Worm (Caenorhabditis elegans) whole organism, L4 larva: Measurements from ENCODE around the gene F18A11.5.

Experiments used
- F49E8.2 ChIP-seq: sonication (generic microtip); optimal IDR thresholded peaks from 2 replicates; lab custom pipeline; 2016; ENCODE audit warnings: missing compliant biosample characterization, mild to moderate bottlenecking, missing genetic modification characterization, borderline replicate concordance
- R02D3.7 ChIP-seq: fragments of 150-350 bp; sonication (generic microtip); optimal IDR thresholded peaks from 3 replicates; lab custom pipeline; 2014; ENCODE audit warnings: missing biosample characterization, missing genetic modification characterization
- T20F7.1 ChIP-seq: fragments of 200-800 bp; sonication (Bioruptor generic); optimal IDR thresholded peaks from 2 replicates; lab custom pipeline; 2018; ENCODE audit warnings: mild to moderate bottlenecking, missing genetic modification characterization, missing compliant biosample characterization
- T26A8.4 ChIP-seq: fragments of 200-800 bp; sonication (Bioruptor generic); IDR thresholded peaks from 2 replicates; pipeline ENCODE4 v1.3.6; 2022; ENCODE audit warnings: missing genetic modification characterization, missing compliant biosample characterization
- Y48G9A.11 ChIP-seq: fragments of 200-800 bp; sonication (Bioruptor generic); IDR thresholded peaks from 2 replicates; pipeline ENCODE4 v1.3.6; 2022; ENCODE audit warnings: missing genetic modification reagents, missing genetic modification characterization, missing compliant biosample characterization
- Y75B8A.6 ChIP-seq: fragments of 200-800 bp; sonication (Bioruptor generic); IDR thresholded peaks from 2 replicates; pipeline ENCODE4 v1.3.6; 2022; ENCODE audit warnings: missing genetic modification reagents, missing genetic modification characterization, missing compliant biosample characterization
- arid-1 ChIP-seq: fragments of 200-800 bp; sonication (Bioruptor generic); conservative IDR thresholded peaks from 2 replicates; pipeline ENCODE4 v1.3.6; 2022; ENCODE audit warnings: missing genetic modification reagents, missing genetic modification characterization, missing compliant biosample characterization
- ceh-20 ChIP-seq: fragments of 200-800 bp; sonication (Bioruptor generic); IDR thresholded peaks from 2 replicates; pipeline ENCODE4 v1.3.6; 2022; ENCODE audit warnings: missing genetic modification reagents, missing genetic modification characterization, missing compliant biosample characterization
- ceh-28 ChIP-seq: fragments of 150-350 bp; optimal IDR thresholded peaks from 2 replicates; lab custom pipeline; 2014; ENCODE audit warnings: missing biosample characterization, missing genetic modification reagents, missing genetic modification characterization
- ceh-62 ChIP-seq: sonication (generic microtip); optimal IDR thresholded peaks from 2 replicates; lab custom pipeline; 2017; ENCODE audit warnings: missing biosample characterization, missing genetic modification characterization
- ctbp-1 ChIP-seq: fragments of 200-800 bp; sonication (Bioruptor generic); IDR thresholded peaks from 2 replicates; pipeline ENCODE4 v1.3.6; 2022; ENCODE audit warnings: missing genetic modification reagents, missing genetic modification characterization, missing compliant biosample characterization
- daf-19 ChIP-seq: fragments of 200-800 bp; sonication (Bioruptor generic); conservative IDR thresholded peaks from 2 replicates; pipeline ENCODE4 v1.3.6; 2022; ENCODE audit warnings: missing genetic modification characterization, missing compliant biosample characterization
- daf-8 ChIP-seq: fragments of 200-800 bp; sonication (Bioruptor generic); IDR thresholded peaks from 2 replicates; pipeline ENCODE4 v1.3.6; 2022; ENCODE audit warnings: missing genetic modification characterization, missing compliant biosample characterization
- dmd-6 ChIP-seq: fragments of 200-800 bp; sonication (Bioruptor generic); IDR thresholded peaks from 2 replicates; pipeline ENCODE4 v1.3.6; 2022; ENCODE audit warnings: missing genetic modification reagents, missing genetic modification characterization, missing compliant biosample characterization
- duxl-1 ChIP-seq: sonication (generic microtip); optimal IDR thresholded peaks from 2 replicates; lab custom pipeline; 2016; ENCODE audit warnings: mild to moderate bottlenecking, missing genetic modification characterization, moderate library complexity, missing compliant biosample characterization; ENCODE audit not compliant: poor library complexity
- egl-27 ChIP-seq: sonication (generic microtip); optimal IDR thresholded peaks from 3 replicates; lab custom pipeline; 2017; ENCODE audit warnings: missing biosample characterization, missing genetic modification reagents, missing genetic modification characterization
- egl-43 ChIP-seq: fragments of 200-800 bp; sonication (Bioruptor generic); IDR thresholded peaks from 2 replicates; pipeline ENCODE4 v1.3.6; 2022; ENCODE audit warnings: missing genetic modification reagents, missing genetic modification characterization, missing compliant biosample characterization
- hlh-11 ChIP-seq: fragments of 200-800 bp; sonication (Bioruptor generic); optimal IDR thresholded peaks from 2 replicates; lab custom pipeline; 2018; ENCODE audit warnings: mild to moderate bottlenecking, missing genetic modification characterization, missing compliant biosample characterization
- hlh-30 ChIP-seq: sonication (generic microtip); optimal IDR thresholded peaks from 2 replicates; lab custom pipeline; 2017; ENCODE audit warnings: antibody characterized with exemption, mild to moderate bottlenecking, missing genetic modification characterization, missing compliant biosample characterization; ENCODE audit not compliant: insufficient read depth
- hmg-1.1 ChIP-seq: fragments of 200-800 bp; sonication (Bioruptor generic); IDR thresholded peaks from 2 replicates; pipeline ENCODE4 v1.3.6; 2022; ENCODE audit warnings: missing genetic modification reagents, missing genetic modification characterization, missing compliant biosample characterization
- lim-7 ChIP-seq: fragments of 200-800 bp; sonication (Bioruptor generic); IDR thresholded peaks from 2 replicates; pipeline ENCODE4 v1.3.6; 2022; ENCODE audit warnings: missing genetic modification characterization, missing compliant biosample characterization
- lin-29 ChIP-seq: fragments of 200-800 bp; sonication (Bioruptor generic); IDR thresholded peaks from 2 replicates; pipeline ENCODE4 v1.3.6; 2022; ENCODE audit warnings: missing genetic modification reagents, missing genetic modification characterization, missing compliant biosample characterization
- lin-39 ChIP-seq: fragments of 150-350 bp; optimal IDR thresholded peaks from 2 replicates; lab custom pipeline; 2014; ENCODE audit warnings: missing biosample characterization, missing genetic modification reagents, missing genetic modification characterization
- lsy-2 ChIP-seq, 2 experiments: fragments of 150-350 bp in 1 of 2; sonication (generic microtip) in 1 of 2; optimal IDR thresholded peaks; 2 replicates each; lab custom pipeline; 2014 to 2017; ENCODE audit warnings: missing biosample characterization in 2 of 2, missing genetic modification characterization in 2 of 2
- mdl-1 ChIP-seq, 2 experiments: fragments of 150-350 bp in 1 of 2; sonication (generic microtip) in 1 of 2; optimal IDR thresholded peaks; 2 replicates each; lab custom pipeline; 2014 to 2017; ENCODE audit warnings: missing biosample characterization in 2 of 2, missing genetic modification characterization in 2 of 2
- mep-1 ChIP-seq: fragments of 150-350 bp; sonication (generic microtip); optimal IDR thresholded peaks from 3 replicates; lab custom pipeline; 2014; ENCODE audit warnings: missing biosample characterization, missing genetic modification characterization
- mes-2 ChIP-seq: sonication (generic microtip); optimal IDR thresholded peaks from 2 replicates; lab custom pipeline; 2016; ENCODE audit warnings: missing genotype, mild to moderate bottlenecking, missing genetic modification characterization, missing compliant biosample characterization; ENCODE audit not compliant: poor library complexity, severe bottlenecking
- mxl-2 ChIP-seq: fragments of 200-800 bp; sonication (Bioruptor generic); conservative IDR thresholded peaks from 2 replicates; pipeline ENCODE4 v1.3.6; 2022; ENCODE audit warnings: missing genetic modification reagents, missing genetic modification characterization, missing compliant biosample characterization
- mxl-3 ChIP-seq: fragments of 200-800 bp; sonication (Bioruptor generic); optimal IDR thresholded peaks from 2 replicates; lab custom pipeline; 2018; ENCODE audit warnings: mild to moderate bottlenecking, missing genetic modification characterization, missing compliant biosample characterization
- nhr-10 ChIP-seq: fragments of 150-350 bp; optimal IDR thresholded peaks from 2 replicates; lab custom pipeline; 2014; ENCODE audit warnings: missing biosample characterization, missing genetic modification characterization
- nhr-111 ChIP-seq: fragments of 200-800 bp; sonication (Bioruptor generic); optimal IDR thresholded peaks from 2 replicates; lab custom pipeline; 2018; ENCODE audit warnings: mild to moderate bottlenecking, missing genetic modification characterization, missing compliant biosample characterization
- nhr-237 ChIP-seq: sonication (generic microtip); optimal IDR thresholded peaks from 2 replicates; lab custom pipeline; 2017; ENCODE audit warnings: missing biosample characterization, missing genetic modification characterization
- nhr-41 ChIP-seq: fragments of 200-800 bp; sonication (Bioruptor generic); IDR thresholded peaks from 2 replicates; pipeline ENCODE4 v1.3.6; 2022; ENCODE audit warnings: missing genetic modification reagents, missing genetic modification characterization, missing compliant biosample characterization
- rbr-2 ChIP-seq: sonication (generic microtip); optimal IDR thresholded peaks from 2 replicates; lab custom pipeline; 2016; ENCODE audit warnings: missing genotype, missing genetic modification characterization, missing compliant biosample characterization
- sdz-12 ChIP-seq: fragments of 200-800 bp; sonication (Bioruptor generic); optimal IDR thresholded peaks from 2 replicates; lab custom pipeline; 2018; ENCODE audit warnings: mild to moderate bottlenecking, missing genetic modification characterization, missing compliant biosample characterization
- set-16 ChIP-seq: fragments of 200-800 bp; sonication (Bioruptor generic); IDR thresholded peaks from 2 replicates; pipeline ENCODE4 v1.3.6; 2022; ENCODE audit warnings: missing genetic modification reagents, missing genetic modification characterization, missing compliant biosample characterization
- skn-1 ChIP-seq: fragments of 150-350 bp; optimal IDR thresholded peaks from 2 replicates; lab custom pipeline; 2014; ENCODE audit warnings: missing biosample characterization, missing genetic modification characterization
- snpc-4 ChIP-seq: fragments of 150-350 bp; optimal IDR thresholded peaks from 2 replicates; lab custom pipeline; 2014; ENCODE audit warnings: missing biosample characterization, missing genetic modification characterization
- spr-1 ChIP-seq: sonication (generic microtip); optimal IDR thresholded peaks from 2 replicates; lab custom pipeline; 2016; ENCODE audit warnings: mild to moderate bottlenecking, missing genetic modification characterization, missing compliant biosample characterization
- spr-3 ChIP-seq: fragments of 200-800 bp; sonication (Bioruptor generic); optimal IDR thresholded peaks from 2 replicates; lab custom pipeline; 2018; ENCODE audit warnings: mild to moderate bottlenecking, missing genetic modification characterization, missing compliant biosample characterization
- tag-97 ChIP-seq: fragments of 200-800 bp; sonication (Bioruptor generic); IDR thresholded peaks from 2 replicates; pipeline ENCODE4 v1.3.6; 2022; ENCODE audit warnings: missing genetic modification characterization, missing compliant biosample characterization
- tra-1 ChIP-seq: fragments of 200-800 bp; sonication (Bioruptor generic); IDR thresholded peaks from 2 replicates; pipeline ENCODE4 v1.3.6; 2022; ENCODE audit warnings: missing genetic modification reagents, missing genetic modification characterization, missing compliant biosample characterization
- unc-39 ChIP-seq: sonication (generic microtip); optimal IDR thresholded peaks from 2 replicates; lab custom pipeline; 2017; ENCODE audit warnings: missing biosample characterization, missing genetic modification characterization
- unc-62 ChIP-seq, 3 experiments: fragments of 150-350 bp in 1 of 3; sonication (generic microtip); optimal IDR thresholded peaks in 2 of 3; peaks in 1 of 3; 1 replicate in 1 of 3; 2 replicates in 2 of 3; lab custom pipeline; 2014 to 2017; ENCODE audit warnings: missing biosample characterization in 3 of 3, missing genetic modification characterization in 3 of 3, missing genetic modification reagents in 3 of 3, missing genotype in 1 of 3
- zfp-2 ChIP-seq: sonication (generic microtip); optimal IDR thresholded peaks from 2 replicates; lab custom pipeline; 2016; ENCODE audit warnings: mild to moderate bottlenecking, missing genetic modification characterization, missing compliant biosample characterization
- zip-11 ChIP-seq: fragments of 200-800 bp; sonication (Bioruptor generic); IDR thresholded peaks from 2 replicates; pipeline ENCODE4 v1.3.6; 2022; ENCODE audit warnings: missing genetic modification characterization, missing compliant biosample characterization
- ztf-11 ChIP-seq: fragments of 150-350 bp; optimal IDR thresholded peaks from 2 replicates; lab custom pipeline; 2014; ENCODE audit warnings: missing biosample characterization, missing genetic modification characterization

Gene F18A11.5

DNA sequence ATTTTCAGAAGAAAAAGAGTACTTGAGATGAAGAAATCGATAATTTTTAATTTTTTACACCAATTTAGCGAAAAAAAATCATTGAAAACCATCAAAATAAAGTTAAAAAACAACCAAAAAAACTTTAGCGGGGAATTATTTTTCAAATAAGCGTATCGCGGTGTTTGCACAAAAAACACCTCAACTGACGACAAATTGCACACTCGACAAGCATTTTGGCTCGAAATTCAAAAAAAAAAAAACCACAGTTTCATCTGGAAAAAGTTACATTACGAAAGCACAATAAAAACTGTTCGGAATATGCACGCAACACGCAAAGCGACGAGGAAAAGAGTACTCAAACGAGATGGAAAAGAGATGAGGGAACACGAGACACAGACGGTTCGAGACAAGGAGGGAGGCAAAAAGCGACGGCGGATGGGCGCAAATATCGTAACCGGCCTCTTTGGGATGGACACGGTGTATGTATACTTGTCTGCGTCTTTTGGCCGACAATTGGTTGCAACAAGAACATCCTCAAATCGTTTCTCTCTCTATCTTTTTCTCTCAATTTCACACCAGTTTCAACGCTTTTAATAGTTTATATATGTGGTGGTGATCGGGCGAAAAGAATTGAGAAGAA, 16.6 kb upstream of the F18A11.5 start (continued):
- TF ChIP-seq zip-11 = no peak
- TF ChIP-seq lin-29 (GFP tag; lab: Robert Waterston, UW) = no peak
- TF ChIP-seq tra-1 = no peak
- TF ChIP-seq mdl-1 (tag; optimal IDR thresholded peaks at IDR 0.05; lab: Kevin White, UChicago) = peak; percentile 39 to 64
- TF ChIP-seq spr-1 (tag; lab: Kevin White, UChicago) = no peak
- no peak for TF ChIP-seq ceh-20 (GFP tag; lab: Robert Waterston, UW)
- TF ChIP-seq F49E8.2 = no peak
- TF ChIP-seq egl-27 (tag; lab: Kevin White, UChicago) = no peak
- TF ChIP-seq daf-19 (GFP tag; lab: Robert Waterston, UW) = no peak
- TF ChIP-seq nhr-41 (GFP tag; lab: Robert Waterston, UW) = no peak
- no peak for TF ChIP-seq ctbp-1 (GFP tag; lab: Robert Waterston, UW)
- TF ChIP-seq lsy-2 (tag; optimal IDR thresholded peaks at IDR 0.05; lab: Kevin White, UChicago) = peak in 1 of 2 experiments; percentile 61
- peak; percentile 83 for TF ChIP-seq mxl-3 (GFP tag; lab: Kevin White, UChicago)
- TF ChIP-seq rbr-2 (tag; lab: Kevin White, UChicago) = peak; percentile 55
- TF ChIP-seq duxl-1 = no peak
- no peak for TF ChIP-seq ceh-28 (tag; lab: Kevin White, UChicago)
- TF ChIP-seq skn-1 (tag; lab: Kevin White, UChicago) = no peak
- no peak for TF ChIP-seq T26A8.4 (GFP tag; lab: Robert Waterston, UW)
- no peak for TF ChIP-seq ztf-11 (tag; lab: Kevin White, UChicago)
- no peak for TF ChIP-seq ceh-62
- TF ChIP-seq spr-3 (GFP tag; lab: Kevin White, UChicago) = no peak
- TF ChIP-seq mep-1 (tag; lab: Kevin White, UChicago) = peak; percentile 75
- no peak for TF ChIP-seq T20F7.1
- no peak for TF ChIP-seq tag-97 (GFP tag; lab: Robert Waterston, UW)
- no peak for TF ChIP-seq lin-39
- TF ChIP-seq snpc-4 = no peak
- no peak for TF ChIP-seq arid-1
- TF ChIP-seq hlh-11 (tag; lab: Kevin White, UChicago) = peak; percentile 75
- no peak for TF ChIP-seq zfp-2 (tag; lab: Kevin White, UChicago)

ce11 chrII:13030051-13030437, 16.0 kb upstream of the F18A11.5 start:
- TF ChIP-seq Y48G9A.11 (GFP tag; lab: Robert Waterston, UW) (no peak), tag-97 (GFP tag; lab: Robert Waterston, UW) (no peak), egl-43 (GFP tag; lab: Robert Waterston, UW) (0 out of 2 replicates have a peak, but pooled peaks have one; percentile 20), set-16 (peak; percentile 30; the same call in 1 of the 2 replicates), Y75B8A.6 (GFP tag; lab: Robert Waterston, UW) (no peak), mes-2 (peak; percentile 5), mxl-2 (GFP tag; lab: Robert Waterston, UW) (no peak)

- TF ChIP-seq dmd-6 (GFP tag; lab: Robert Waterston, UW) (no peak; the same call in 1 of the 2 replicates), R02D3.7 (no peak), unc-39 (no peak), nhr-237 (tag; lab: Kevin White, UChicago) (no peak), nhr-111 (GFP tag; lab: Kevin White, UChicago) (no peak), nhr-10 (tag; lab: Kevin White, UChicago) (no peak), hlh-11 (tag; lab: Kevin White, UChicago) (peak; percentile 6), sdz-12 (no peak), mep-1 (tag; lab: Kevin White, UChicago) (no peak), ceh-28 (tag; lab: Kevin White, UChicago) (peak; percentile 4), lim-7 (no peak), unc-62 (GFP tag; optimal IDR thresholded peaks at IDR 0.05 in 1 of 2; lab: Kevin White, UChicago) (peak in 1 of 2 experiments; percentile 30), unc-62 (tag; optimal IDR thresholded peaks at IDR 0.05; lab: Kevin White, UChicago) (no peak), hlh-30 (tag; lab: Kevin White, UChicago) (no peak), hmg-1.1 (no peak), daf-8 (no peak), set-16 (no peak)
Observed at ce11 chrII:13029290-13030050, 15.4 kb upstream of the F18A11.5 start.
